Fruit fly (Drosophila melanogaster): Measurements from ENCODE around the gene Klp3A.

The Klp3A gene

DNA sequence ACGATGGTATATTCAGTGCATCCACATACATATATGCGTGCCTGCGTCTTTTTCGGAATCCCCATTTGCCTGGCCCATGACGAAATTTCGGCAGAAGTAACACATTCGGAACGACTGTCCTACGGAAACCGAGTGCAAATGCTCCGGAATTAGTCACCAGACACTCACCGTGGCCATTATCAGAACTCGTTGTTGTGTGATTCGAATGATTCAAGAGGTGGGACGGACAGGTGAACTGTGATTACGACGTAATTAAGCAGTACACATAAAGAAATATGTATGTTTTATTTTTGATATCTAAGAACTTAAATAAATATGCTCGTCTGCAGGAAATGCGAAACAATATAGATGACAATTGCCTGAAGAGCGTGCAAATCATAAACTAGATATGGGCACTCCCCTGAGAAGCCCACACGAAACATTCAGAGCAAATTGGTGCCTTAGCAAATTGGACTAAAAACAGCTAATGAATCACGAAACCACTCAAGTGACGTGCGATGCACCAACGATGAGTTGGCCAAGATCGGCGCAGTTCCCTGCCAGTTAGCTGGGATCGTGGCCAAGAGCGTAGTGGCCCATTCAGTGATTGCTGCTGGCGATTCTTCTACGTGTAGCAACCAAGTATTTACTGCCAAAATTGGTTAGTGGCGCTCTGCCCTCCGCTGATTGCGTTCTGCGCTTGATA, 12.4 kb downstream of the Klp3A start (continued):
- TF ChIP-seq Mrtf (GFP tag; IDR thresholded peaks at IDR 0.05): no peak
- TF ChIP-seq CG17359 (tag; optimal IDR thresholded peaks at IDR 0.05): peak; percentile 16
- TF ChIP-seq Scr (GFP tag; IDR thresholded peaks at IDR 0.05; ENCODE audit: partially characterized antibody): no peak
- TF ChIP-seq seq (GFP tag; IDR thresholded peaks at IDR 0.05): peak; percentile 15; the same call in 1 of the 2 replicates
- no peak for TF ChIP-seq tgo (GFP tag; IDR thresholded peaks at IDR 0.05)
- TF ChIP-seq CG17361 (GFP tag; IDR thresholded peaks at IDR 0.05): peak; percentile 54; the same call in 2 of the 3 replicates
- TF ChIP-seq Opbp (GFP tag; IDR thresholded peaks at IDR 0.05; ENCODE audit: partially characterized antibody): no peak
- TF ChIP-seq ranshi (GFP tag; IDR thresholded peaks at IDR 0.05): peak; percentile 32; the same call in 1 of the 2 replicates
- no peak for TF ChIP-seq trem (tag; optimal IDR thresholded peaks at IDR 0.05)
- TF ChIP-seq lola (GFP tag; optimal IDR thresholded peaks at IDR 0.05): no peak
- no peak for TF ChIP-seq Bteb2 (GFP tag; optimal IDR thresholded peaks at IDR 0.05)
- TF ChIP-seq Pdp1 (GFP tag; optimal IDR thresholded peaks at IDR 0.05): peak; percentile 7 to 35
- peak; percentile 54 for TF ChIP-seq CG12659 (GFP tag; optimal IDR thresholded peaks at IDR 0.05)
- TF ChIP-seq chif (GFP tag; optimal IDR thresholded peaks at IDR 0.05): peak in 1 of 2 experiments; percentile 3
- no peak for TF ChIP-seq fd102C (GFP tag; optimal IDR thresholded peaks at IDR 0.05)
- 0 out of 2 replicates have a peak, but pooled peaks have one; percentile 24 for TF ChIP-seq CG31224 (GFP tag; IDR thresholded peaks at IDR 0.05)
- TF ChIP-seq CG7745 (tag; optimal IDR thresholded peaks at IDR 0.05): no peak
- TF ChIP-seq Antp (GFP tag; optimal IDR thresholded peaks at IDR 0.05): peak; percentile 19
- TF ChIP-seq dysf (GFP tag; IDR thresholded peaks at IDR 0.05): peak; percentile 56; the same call in 2 of the 3 replicates
- TF ChIP-seq PHDP (tag; optimal IDR thresholded peaks at IDR 0.05): peak; percentile 24
- peak; percentile 42 for TF ChIP-seq CG10543 (GFP tag; optimal IDR thresholded peaks at IDR 0.05)
- peak; percentile 18 for TF ChIP-seq CG12104 (GFP tag; optimal IDR thresholded peaks at IDR 0.05)
- TF ChIP-seq CG17186 (GFP tag; optimal IDR thresholded peaks at IDR 0.05): no peak
- no peak for TF ChIP-seq CG8944 (GFP tag; optimal IDR thresholded peaks at IDR 0.05)
- peak; percentile 16 for TF ChIP-seq CG15011 (GFP tag; optimal IDR thresholded peaks at IDR 0.05)
- TF ChIP-seq Fer3 (tag; optimal IDR thresholded peaks at IDR 0.05): peak; percentile 8
- TF ChIP-seq CG32532 (GFP tag; IDR thresholded peaks at IDR 0.05): peak; percentile 44; the same call in 1 of the 2 replicates
- TF ChIP-seq Ssrp (tag; optimal IDR thresholded peaks at IDR 0.05): no peak
- peak; percentile 75 for TF ChIP-seq sug (tag; optimal IDR thresholded peaks at IDR 0.05)
- TF ChIP-seq pros (GFP tag; optimal IDR thresholded peaks at IDR 0.05): no peak
- no peak for TF ChIP-seq az2 (GFP tag; optimal IDR thresholded peaks at IDR 0.05)
- peak; percentile 12 for TF ChIP-seq CG9609 (GFP tag; optimal IDR thresholded peaks at IDR 0.05)
- TF ChIP-seq CG3995 (GFP tag; optimal IDR thresholded peaks at IDR 0.05): no peak
- no peak for TF ChIP-seq Hr39 (optimal IDR thresholded peaks at IDR 0.05)
- TF ChIP-seq CG6854 (GFP tag; optimal IDR thresholded peaks at IDR 0.05): peak; percentile 30
- TF ChIP-seq CG10147 (GFP tag; optimal IDR thresholded peaks at IDR 0.05): no peak
- no peak for TF ChIP-seq CTCF (GFP tag; optimal IDR thresholded peaks at IDR 0.05)
- no peak for TF ChIP-seq dimm (GFP tag; IDR thresholded peaks at IDR 0.05)
- TF ChIP-seq exex (tag; optimal IDR thresholded peaks at IDR 0.05): peak; percentile 83
- no peak for TF ChIP-seq ase (GFP tag; IDR thresholded peaks at IDR 0.05)
- peak; percentile 59 for TF ChIP-seq grau (tag; optimal IDR thresholded peaks at IDR 0.05)
- TF ChIP-seq Vsx1 (GFP tag; optimal IDR thresholded peaks at IDR 0.05): peak; percentile 7
- peak; percentile 6 for TF ChIP-seq CG6765 (GFP tag; optimal IDR thresholded peaks at IDR 0.05)
- TF ChIP-seq CG10209 (GFP tag; optimal IDR thresholded peaks at IDR 0.05): peak; percentile 45
- peak; percentile 80 for TF ChIP-seq Ets65A (GFP tag)
- TF ChIP-seq D19A (tag; optimal IDR thresholded peaks at IDR 0.05): no peak
- TF ChIP-seq BtbVII (GFP tag; optimal IDR thresholded peaks at IDR 0.05): no peak
- TF ChIP-seq kay (GFP tag; optimal IDR thresholded peaks at IDR 0.05): no peak
- no peak for TF ChIP-seq CG12219 (GFP tag; optimal IDR thresholded peaks at IDR 0.05)
- peak; percentile 58 for TF ChIP-seq CG18619 (GFP tag; optimal IDR thresholded peaks at IDR 0.05)

All from whole organism, embryonic.